Worm (Caenorhabditis elegans) whole organism, midembryonic: ENCODE results near the gene Y71H10B.1.

Experiments used
- cog-1 ChIP-seq: sonication (generic microtip); optimal IDR thresholded peaks from 2 replicates; lab custom pipeline; 2016; ENCODE audit warnings: missing genetic modification characterization, missing compliant biosample characterization
- ztf-23 ChIP-seq: fragments of 200-800 bp; sonication (Bioruptor generic); IDR thresholded peaks from 2 replicates; pipeline ENCODE4 v1.3.6; 2022; ENCODE audit warnings: missing genetic modification reagents, missing genetic modification characterization, missing compliant biosample characterization
- ztf-29 ChIP-seq: fragments of 200-800 bp; sonication (Bioruptor generic); IDR thresholded peaks from 2 replicates; pipeline ENCODE4 v1.3.6; 2022; ENCODE audit warnings: missing genetic modification reagents, missing genetic modification characterization, missing compliant biosample characterization

DNA sequence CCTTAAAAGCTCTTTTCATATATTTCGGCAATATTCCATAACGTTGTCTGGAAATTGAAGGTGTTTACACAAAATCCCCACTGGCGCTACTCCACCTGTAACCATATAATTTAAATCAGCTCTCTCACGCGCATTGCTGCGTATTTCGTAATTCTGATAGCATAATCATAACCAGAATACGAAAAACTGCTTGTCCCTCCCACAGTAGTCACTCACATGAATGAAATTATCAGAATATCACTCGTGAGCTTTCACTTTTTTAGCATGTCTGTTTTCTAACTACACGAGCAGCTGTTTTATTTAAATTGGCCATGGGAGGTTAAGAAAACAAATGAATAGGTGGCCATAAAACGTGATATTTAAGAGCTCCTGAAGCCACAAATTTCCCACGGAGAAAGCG, 20.3 kb downstream of the Y71H10B.1 start:
- TF ChIP-seq cog-1 (tag; lab: Kevin White, UChicago) (no peak), ztf-29 (no peak), ztf-23 (no peak)
